Worm (Caenorhabditis elegans): ENCODE measurements around the gene hst-3.2.

- TF ChIP-seq dao-5 (tag; optimal IDR thresholded peaks at IDR 0.05), result no peak
- TF ChIP-seq him-1 (tag; optimal IDR thresholded peaks at IDR 0.05), result no peak
- no peak for TF ChIP-seq W03F9.2 (tag; optimal IDR thresholded peaks at IDR 0.05)
These were observed 2.2 kb upstream of the hst-3.2 start for ce11 chrX:2925950-2926349.
